Fruit fly (Drosophila melanogaster) whole organism, embryonic: ENCODE results near the gene lectin-37Da.

Experiments
- Ada2b ChIP-seq: fragments of 200-800 bp; sonication (Bioruptor generic); IDR thresholded peaks from 2 replicates; pipeline ENCODE4 v1.3.6; 2022; ENCODE audit warnings: missing biosample characterization, missing genetic modification characterization
- CG12299 ChIP-seq: fragments of 200-800 bp; sonication (Bioruptor generic); optimal IDR thresholded peaks from 2 replicates; lab custom pipeline; 2018; ENCODE audit warnings: missing biosample characterization, mild to moderate bottlenecking, missing genetic modification characterization
- CG15011 ChIP-seq: fragments of 200-800 bp; sonication (Bioruptor generic); optimal IDR thresholded peaks from 3 replicates; lab custom pipeline; 2018; ENCODE audit warnings: missing biosample characterization, mild to moderate bottlenecking, missing genetic modification characterization
- CG17385 ChIP-seq: fragments of 200-800 bp; sonication (Bioruptor generic); optimal IDR thresholded peaks from 3 replicates; lab custom pipeline; 2018; ENCODE audit warnings: missing biosample characterization, mild to moderate bottlenecking, missing genetic modification characterization
- CG33213 ChIP-seq: fragments of 200-800 bp; sonication (Bioruptor generic); optimal IDR thresholded peaks from 3 replicates; lab custom pipeline; 2016; ENCODE audit warnings: missing biosample characterization, missing genetic modification characterization
- CG4404 ChIP-seq: fragments of 200-800 bp; sonication (Bioruptor generic); IDR thresholded peaks from 2 replicates; pipeline ENCODE4 v1.3.6; 2022; ENCODE audit warnings: missing biosample characterization, missing genetic modification characterization
- CG4617 ChIP-seq: fragments of 200-800 bp; sonication (Bioruptor generic); optimal IDR thresholded peaks from 3 replicates; lab custom pipeline; 2016; ENCODE audit warnings: missing biosample characterization, missing genetic modification characterization, borderline replicate concordance
- CG5180 ChIP-seq: fragments of 200-800 bp; sonication (Bioruptor generic); optimal IDR thresholded peaks from 3 replicates; lab custom pipeline; 2017; ENCODE audit warnings: missing biosample characterization, missing genetic modification characterization, mild to moderate bottlenecking, moderate library complexity, missing genetic modification reagents
- CG6175 ChIP-seq: fragments of 200-800 bp; sonication (Bioruptor generic); IDR thresholded peaks from 3 replicates; pipeline ENCODE4 v1.3.6; 2022; ENCODE audit warnings: missing biosample characterization, missing genetic modification characterization
- CG6683 ChIP-seq: fragments of 200-800 bp; sonication (Bioruptor generic); optimal IDR thresholded peaks from 2 replicates; lab custom pipeline; 2017; ENCODE audit warnings: missing biosample characterization, mild to moderate bottlenecking, missing genetic modification characterization, missing genetic modification reagents
- CG6813 ChIP-seq: fragments of 200-800 bp; sonication (Bioruptor generic); optimal IDR thresholded peaks from 2 replicates; lab custom pipeline; 2017; ENCODE audit warnings: missing biosample characterization, missing genetic modification characterization, mild to moderate bottlenecking, moderate library complexity, missing genetic modification reagents
- D ChIP-seq, 2 experiments: fragments of 200-800 bp in 1 of 2; fragments of >200 bp in 1 of 2; sonication (Bioruptor generic) in 1 of 2; optimal IDR thresholded peaks; 2 replicates in 1 of 2; 3 replicates in 1 of 2; lab custom pipeline; 2017; ENCODE audit warnings: mild to moderate bottlenecking in 1 of 2, missing biosample characterization in 1 of 2, missing genetic modification characterization in 1 of 2, missing genetic modification reagents in 1 of 2
- Deaf1 ChIP-seq: fragments of 200-800 bp; optimal IDR thresholded peaks from 3 replicates; lab custom pipeline; 2019; ENCODE audit warnings: missing biosample characterization, mild to moderate bottlenecking, missing genetic modification characterization, moderate library complexity
- Doc3 ChIP-seq: fragments of 200-800 bp; sonication (Bioruptor generic); IDR thresholded peaks from 3 replicates; pipeline ENCODE4 v1.3.6; 2022; ENCODE audit warnings: missing biosample characterization, missing genetic modification characterization; ENCODE audit not compliant: partially characterized antibody
- Hey ChIP-seq: fragments of 200-800 bp; sonication (Bioruptor generic); optimal IDR thresholded peaks from 3 replicates; lab custom pipeline; 2018; ENCODE audit warnings: missing biosample characterization, mild to moderate bottlenecking, missing genetic modification characterization
- MTF-1 ChIP-seq: fragments of 200-800 bp; sonication (Bioruptor generic); optimal IDR thresholded peaks from 2 replicates; lab custom pipeline; 2018; ENCODE audit warnings: missing biosample characterization, mild to moderate bottlenecking, missing genetic modification characterization, borderline replicate concordance
- Mad ChIP-seq: fragments of 200-800 bp; sonication (Bioruptor generic); optimal IDR thresholded peaks from 2 replicates; lab custom pipeline; 2016; ENCODE audit warnings: missing biosample characterization, missing genetic modification characterization
- Meics ChIP-seq: fragments of 200-800 bp; sonication (Bioruptor generic); optimal IDR thresholded peaks from 2 replicates; lab custom pipeline; 2017; ENCODE audit warnings: missing biosample characterization, mild to moderate bottlenecking, missing genetic modification characterization
- Nf-YC ChIP-seq: fragments of 200-800 bp; optimal IDR thresholded peaks from 3 replicates; lab custom pipeline; 2019; ENCODE audit warnings: missing biosample characterization, mild to moderate bottlenecking, missing genetic modification characterization, moderate library complexity
- Oaz ChIP-seq: fragments of 200-800 bp; sonication (Bioruptor generic); IDR thresholded peaks from 2 replicates; pipeline ENCODE4 v1.3.6; 2022; ENCODE audit warnings: missing biosample characterization, missing genetic modification characterization
- Opbp ChIP-seq: fragments of 200-800 bp; sonication (Bioruptor generic); IDR thresholded peaks from 3 replicates; pipeline ENCODE4 v1.3.6; 2022; ENCODE audit warnings: missing biosample characterization, missing genetic modification characterization; ENCODE audit not compliant: partially characterized antibody
- Optix ChIP-seq: fragments of 200-800 bp; sonication (Bioruptor generic); IDR thresholded peaks from 3 replicates; pipeline ENCODE4 v1.3.6; 2022; ENCODE audit warnings: missing biosample characterization, missing genetic modification characterization
- Sry-β ChIP-seq: fragments of 200-800 bp; sonication (Bioruptor generic); optimal IDR thresholded peaks from 2 replicates; lab custom pipeline; 2018; ENCODE audit warnings: missing biosample characterization, mild to moderate bottlenecking, missing genetic modification characterization, moderate library complexity
- YL-1 ChIP-seq: fragments of 200-800 bp; sonication (Bioruptor generic); optimal IDR thresholded peaks from 3 replicates; lab custom pipeline; 2017; ENCODE audit warnings: missing biosample characterization, mild to moderate bottlenecking, missing genetic modification characterization
- bcd ChIP-seq: fragments of 200-800 bp; sonication (Bioruptor generic); optimal IDR thresholded peaks from 2 replicates; lab custom pipeline; 2017; ENCODE audit warnings: missing biosample characterization, mild to moderate bottlenecking, missing genetic modification characterization
- btn ChIP-seq: fragments of 200-800 bp; sonication (Bioruptor generic); optimal IDR thresholded peaks from 2 replicates; lab custom pipeline; 2016; ENCODE audit warnings: missing biosample characterization, missing genetic modification characterization
- chif ChIP-seq, 2 experiments: fragments of 200-800 bp; sonication (Bioruptor generic); optimal IDR thresholded peaks; 3 replicates each; lab custom pipeline; 2016; ENCODE audit warnings: missing biosample characterization in 2 of 2, missing genetic modification characterization in 2 of 2
- dysf ChIP-seq: fragments of 200-800 bp; sonication (Bioruptor generic); IDR thresholded peaks from 3 replicates; pipeline ENCODE4 v1.3.6; 2022; ENCODE audit warnings: missing biosample characterization, missing genetic modification characterization
- emc ChIP-seq: fragments of 200-800 bp; sonication (Bioruptor generic); optimal IDR thresholded peaks from 2 replicates; lab custom pipeline; 2016; ENCODE audit warnings: missing biosample characterization, missing genetic modification characterization
- exex ChIP-seq: fragments of 200-800 bp; sonication (Bioruptor generic); optimal IDR thresholded peaks from 4 replicates; lab custom pipeline; 2018; ENCODE audit warnings: missing biosample characterization, mild to moderate bottlenecking, missing genetic modification characterization, moderate library complexity
- eyg ChIP-seq: fragments of 200-800 bp; sonication (Bioruptor generic); optimal IDR thresholded peaks from 3 replicates; lab custom pipeline; 2016; ENCODE audit warnings: missing biosample characterization, missing genetic modification characterization
- fd102C ChIP-seq: fragments of 200-800 bp; sonication (Bioruptor generic); optimal IDR thresholded peaks from 2 replicates; lab custom pipeline; 2018; ENCODE audit warnings: missing biosample characterization, mild to moderate bottlenecking, missing genetic modification characterization, moderate library complexity
- her ChIP-seq: fragments of 200-800 bp; sonication (Bioruptor generic); optimal IDR thresholded peaks from 2 replicates; lab custom pipeline; 2016; ENCODE audit warnings: missing biosample characterization, missing genetic modification characterization
- ind ChIP-seq: fragments of 200-800 bp; sonication (Bioruptor generic); optimal IDR thresholded peaks from 3 replicates; lab custom pipeline; 2016; ENCODE audit warnings: missing biosample characterization, missing genetic modification characterization
- kay ChIP-seq: fragments of 200-800 bp; sonication (Bioruptor generic); optimal IDR thresholded peaks from 2 replicates; lab custom pipeline; 2016; ENCODE audit warnings: missing biosample characterization, missing genetic modification characterization
- lab ChIP-seq: fragments of 200-800 bp; sonication (Bioruptor generic); optimal IDR thresholded peaks from 3 replicates; lab custom pipeline; 2017; ENCODE audit warnings: missing biosample characterization, missing genetic modification characterization, mild to moderate bottlenecking, moderate library complexity, missing genetic modification reagents
- lmd ChIP-seq: fragments of 200-800 bp; sonication (Bioruptor generic); IDR thresholded peaks from 2 replicates; pipeline ENCODE4 v1.3.6; 2022; ENCODE audit warnings: missing biosample characterization, missing genetic modification characterization
- nerfin-2 ChIP-seq: fragments of 200-800 bp; sonication (Bioruptor generic); IDR thresholded peaks from 2 replicates; pipeline ENCODE4 v1.3.6; 2022; ENCODE audit warnings: missing biosample characterization, missing genetic modification characterization; ENCODE audit not compliant: partially characterized antibody
- onecut ChIP-seq: fragments of 200-800 bp; sonication (Bioruptor generic); IDR thresholded peaks from 2 replicates; pipeline ENCODE4 v1.3.6; 2022; ENCODE audit warnings: missing biosample characterization, missing genetic modification characterization
- psq ChIP-seq: fragments of 200-800 bp; sonication (Bioruptor generic); optimal IDR thresholded peaks from 2 replicates; lab custom pipeline; 2017; ENCODE audit warnings: missing biosample characterization, missing genetic modification characterization
- pzg ChIP-seq: fragments of 200-800 bp; sonication (Bioruptor generic); optimal IDR thresholded peaks from 3 replicates; lab custom pipeline; 2018; ENCODE audit warnings: missing biosample characterization, mild to moderate bottlenecking, missing genetic modification characterization, moderate library complexity
- row ChIP-seq: fragments of 200-800 bp; sonication (Bioruptor generic); IDR thresholded peaks from 3 replicates; pipeline ENCODE4 v1.3.6; 2022; ENCODE audit warnings: missing biosample characterization, missing genetic modification characterization
- salm ChIP-seq: fragments of 200-800 bp; sonication (Bioruptor generic); optimal IDR thresholded peaks from 2 replicates; lab custom pipeline; 2018; ENCODE audit warnings: missing biosample characterization, mild to moderate bottlenecking, missing genetic modification characterization
- shn ChIP-seq: fragments of 200-800 bp; sonication (Bioruptor generic); optimal IDR thresholded peaks from 3 replicates; lab custom pipeline; 2016; ENCODE audit warnings: missing biosample characterization, missing genetic modification characterization
- stc ChIP-seq: fragments of 200-800 bp; sonication (Bioruptor generic); IDR thresholded peaks from 2 replicates; pipeline ENCODE4 v1.3.6; 2022; ENCODE audit warnings: missing biosample characterization, missing genetic modification characterization
- tap ChIP-seq: fragments of 200-800 bp; optimal IDR thresholded peaks from 3 replicates; lab custom pipeline; 2019; ENCODE audit warnings: missing biosample characterization, mild to moderate bottlenecking, missing genetic modification characterization, moderate library complexity
- unc-4 ChIP-seq: fragments of 200-800 bp; sonication (Bioruptor generic); IDR thresholded peaks from 2 replicates; pipeline ENCODE4 v1.3.6; 2022; ENCODE audit warnings: missing biosample characterization, missing genetic modification characterization; ENCODE audit not compliant: partially characterized antibody

The lectin-37Da gene

dm6 chr2L:19398317-19399234, 19.5 kb upstream of the lectin-37Da start, which contains the start of gene CG17544 (continued):
- peak; percentile 45; the same call in 1 of the 3 replicates for TF ChIP-seq Optix
- TF ChIP-seq fd102C = no peak
- TF ChIP-seq CG33213 (GFP tag; lab: Kevin White, UChicago) = no peak
- TF ChIP-seq kay (GFP tag; lab: Kevin White, UChicago) = peak; percentile 54
- peak; percentile 92 for TF ChIP-seq onecut (GFP tag; lab: Robert Waterston, UW)
- TF ChIP-seq salm = peak; percentile 28
- TF ChIP-seq Oaz (GFP tag; lab: Robert Waterston, UW) = no peak
- TF ChIP-seq CG6175 = peak; percentile 49; the same call in 1 of the 3 replicates
- TF ChIP-seq btn (GFP tag; lab: Kevin White, UChicago) = no peak
- no peak for TF ChIP-seq Mad
- peak; percentile 9 for TF ChIP-seq pzg (GFP tag; lab: Kevin White, UChicago)
- TF ChIP-seq emc (GFP tag; lab: Kevin White, UChicago) = no peak
- no peak for TF ChIP-seq eyg (GFP tag; lab: Kevin White, UChicago)
- TF ChIP-seq her (GFP tag; lab: Kevin White, UChicago) = no peak
- peak; percentile 78 for TF ChIP-seq CG6683
- TF ChIP-seq dysf (GFP tag; lab: Robert Waterston, UW) = peak; percentile 72
- peak; percentile 81 for TF ChIP-seq CG6813
- peak; percentile 91 for TF ChIP-seq lab (GFP tag; lab: Kevin White, UChicago)
- TF ChIP-seq psq (GFP tag; lab: Kevin White, UChicago) = no peak
- peak; percentile 51; the same call in 1 of the 2 replicates for TF ChIP-seq lmd (GFP tag; lab: Robert Waterston, UW)
- TF ChIP-seq CG4617 (GFP tag; lab: Kevin White, UChicago) = peak; percentile 36
- no peak for TF ChIP-seq CG15011
- peak; percentile 67 for TF ChIP-seq CG4404 (GFP tag; lab: Robert Waterston, UW)
- TF ChIP-seq chif (GFP tag; optimal IDR thresholded peaks at IDR 0.05; lab: Kevin White, UChicago) = peak; percentile 12 to 43
- peak; percentile 7; the same call in 1 of the 2 replicates for TF ChIP-seq stc
- peak; percentile 31 for TF ChIP-seq YL-1 (GFP tag; lab: Kevin White, UChicago)
- TF ChIP-seq shn (GFP tag; lab: Kevin White, UChicago) = no peak
- TF ChIP-seq CG17385 = peak; percentile 99
- peak; percentile 37 for TF ChIP-seq exex
- no peak for TF ChIP-seq nerfin-2
- no peak for TF ChIP-seq D (optimal IDR thresholded peaks at IDR 0.05; lab: Kevin White, UChicago)
- peak; percentile 83 for TF ChIP-seq D (GFP tag; optimal IDR thresholded peaks at IDR 0.05; lab: Kevin White, UChicago)
- peak; percentile 30 for TF ChIP-seq CG5180
- 0 out of 3 replicates have a peak, but pooled peaks have one; percentile 9 for TF ChIP-seq Opbp
- peak; percentile 72 for TF ChIP-seq tap (tag; lab: Kevin White, UChicago)
- TF ChIP-seq bcd (GFP tag; lab: Kevin White, UChicago) = peak; percentile 80
- TF ChIP-seq ind (GFP tag; lab: Kevin White, UChicago) = peak; percentile 74
- TF ChIP-seq Doc3 (GFP tag; lab: Robert Waterston, UW) = no peak
- peak; percentile 32 for TF ChIP-seq MTF-1 (GFP tag; lab: Kevin White, UChicago)
- TF ChIP-seq Deaf1 (tag; lab: Kevin White, UChicago) = peak; percentile 70
- TF ChIP-seq Meics (GFP tag; lab: Kevin White, UChicago) = peak; percentile 88
- TF ChIP-seq CG12299 = peak; percentile 73
- TF ChIP-seq Sry-β (GFP tag; lab: Kevin White, UChicago) = peak; percentile 87
- TF ChIP-seq Nf-YC (tag; lab: Kevin White, UChicago) = peak; percentile 80
- TF ChIP-seq Ada2b (GFP tag; lab: Robert Waterston, UW) = peak; percentile 39; the same call in 1 of the 2 replicates
- TF ChIP-seq unc-4 = peak; percentile 48
- TF ChIP-seq row (GFP tag; lab: Robert Waterston, UW) = peak; percentile 73
- TF ChIP-seq Hey (tag; lab: Kevin White, UChicago) = no peak
